Fruit fly (Drosophila melanogaster) whole organism, embryonic: ENCODE data around the gene CG42748.

Source experiments
- Bteb2 ChIP-seq: fragments of 200-800 bp; sonication (Bioruptor generic); optimal IDR thresholded peaks from 2 replicates; lab custom pipeline; 2016; ENCODE audit warnings: missing biosample characterization, missing genetic modification characterization
- CG10209 ChIP-seq: fragments of 200-800 bp; sonication (Bioruptor generic); optimal IDR thresholded peaks from 3 replicates; lab custom pipeline; 2017; ENCODE audit warnings: missing biosample characterization, mild to moderate bottlenecking, missing genetic modification characterization, missing genetic modification reagents
- CG13424 ChIP-seq: fragments of 200-800 bp; sonication (Bioruptor generic); optimal IDR thresholded peaks from 2 replicates; lab custom pipeline; 2019; ENCODE audit warnings: missing biosample characterization, mild to moderate bottlenecking, missing genetic modification characterization, moderate library complexity
- CG13624 ChIP-seq: fragments of 200-800 bp; sonication (Bioruptor generic); optimal IDR thresholded peaks from 2 replicates; lab custom pipeline; 2016; ENCODE audit warnings: missing biosample characterization, missing genetic modification characterization
- CG13894 ChIP-seq: fragments of 200-800 bp; sonication (Bioruptor generic); optimal IDR thresholded peaks from 3 replicates; lab custom pipeline; 2018; ENCODE audit warnings: missing biosample characterization, mild to moderate bottlenecking, missing genetic modification characterization, moderate library complexity
- CG14441 ChIP-seq: fragments of 200-800 bp; sonication (Bioruptor generic); IDR thresholded peaks from 2 replicates; pipeline ENCODE4 v1.3.6; 2022; ENCODE audit warnings: missing biosample characterization, missing genetic modification characterization
- CG17359 ChIP-seq: fragments of 200-800 bp; sonication (Bioruptor generic); optimal IDR thresholded peaks from 3 replicates; lab custom pipeline; 2018; ENCODE audit warnings: missing biosample characterization, mild to moderate bottlenecking, missing genetic modification characterization, moderate library complexity
- CG18262 ChIP-seq: fragments of 200-800 bp; optimal IDR thresholded peaks from 3 replicates; lab custom pipeline; 2019; ENCODE audit warnings: missing biosample characterization, mild to moderate bottlenecking, missing genetic modification characterization, moderate library complexity
- CG2120 ChIP-seq: fragments of 200-800 bp; sonication (Bioruptor generic); optimal IDR thresholded peaks from 3 replicates; lab custom pipeline; 2016; ENCODE audit warnings: missing biosample characterization, missing genetic modification characterization
- CG2129 ChIP-seq: fragments of 200-800 bp; sonication (Bioruptor generic); IDR thresholded peaks from 2 replicates; pipeline ENCODE4 v1.3.6; 2022; ENCODE audit warnings: missing biosample characterization, missing genetic modification characterization; ENCODE audit not compliant: partially characterized antibody
- CG31441 ChIP-seq: fragments of 200-800 bp; sonication (Bioruptor generic); IDR thresholded peaks from 2 replicates; pipeline ENCODE4 v1.3.6; 2022; ENCODE audit warnings: missing biosample characterization, missing genetic modification characterization
- CG3281 ChIP-seq: fragments of 200-800 bp; sonication (Bioruptor generic); optimal IDR thresholded peaks from 3 replicates; lab custom pipeline; 2017; ENCODE audit warnings: missing biosample characterization, mild to moderate bottlenecking, missing genetic modification characterization
- CG34422 ChIP-seq: fragments of 200-800 bp; sonication (Bioruptor generic); IDR thresholded peaks from 3 replicates; pipeline ENCODE4 v1.3.6; 2022; ENCODE audit warnings: missing biosample characterization, missing genetic modification characterization
- CG4328 ChIP-seq: fragments of 200-800 bp; sonication (Bioruptor generic); optimal IDR thresholded peaks from 3 replicates; lab custom pipeline; 2017; ENCODE audit warnings: missing biosample characterization, missing genetic modification reagents, missing genetic modification characterization
- CG43689 ChIP-seq: fragments of 200-800 bp; sonication (Bioruptor generic); IDR thresholded peaks from 2 replicates; pipeline ENCODE4 v1.3.6; 2022; ENCODE audit warnings: missing biosample characterization, missing genetic modification characterization
- CG4707 ChIP-seq: fragments of 200-800 bp; sonication (Bioruptor generic); optimal IDR thresholded peaks from 2 replicates; lab custom pipeline; 2018; ENCODE audit warnings: missing biosample characterization, mild to moderate bottlenecking, missing genetic modification characterization, moderate library complexity
- CG6175 ChIP-seq: fragments of 200-800 bp; sonication (Bioruptor generic); IDR thresholded peaks from 3 replicates; pipeline ENCODE4 v1.3.6; 2022; ENCODE audit warnings: missing biosample characterization, missing genetic modification characterization
- CG6765 ChIP-seq: fragments of 200-800 bp; sonication (Bioruptor generic); optimal IDR thresholded peaks from 3 replicates; lab custom pipeline; 2017; ENCODE audit warnings: missing biosample characterization, mild to moderate bottlenecking, missing genetic modification characterization
- CG7839 ChIP-seq: fragments of 200-800 bp; sonication (Bioruptor generic); optimal IDR thresholded peaks from 3 replicates; lab custom pipeline; 2018; ENCODE audit warnings: missing biosample characterization, mild to moderate bottlenecking, missing genetic modification characterization, moderate library complexity
- CG7928 ChIP-seq: fragments of 200-800 bp; sonication (Bioruptor generic); optimal IDR thresholded peaks from 2 replicates; lab custom pipeline; 2017; ENCODE audit warnings: missing biosample characterization, mild to moderate bottlenecking, missing genetic modification characterization
- CG8281 ChIP-seq: fragments of 200-800 bp; sonication (Bioruptor generic); optimal IDR thresholded peaks from 2 replicates; lab custom pipeline; 2018; ENCODE audit warnings: missing biosample characterization, mild to moderate bottlenecking, missing genetic modification characterization, moderate library complexity
- CG8290 ChIP-seq, 3 experiments: fragments of 200-800 bp; sonication (Bioruptor generic); optimal IDR thresholded peaks; 2 replicates each; lab custom pipeline; 2016 to 2019; ENCODE audit warnings: missing biosample characterization in 3 of 3, missing genetic modification characterization in 3 of 3, mild to moderate bottlenecking in 2 of 3, moderate library complexity in 1 of 3
- CG9609 ChIP-seq: fragments of 200-800 bp; sonication (Bioruptor generic); optimal IDR thresholded peaks from 3 replicates; lab custom pipeline; 2016; ENCODE audit warnings: missing biosample characterization, missing genetic modification characterization
- CG9876 ChIP-seq: fragments of 200-800 bp; sonication (Bioruptor generic); optimal IDR thresholded peaks from 2 replicates; lab custom pipeline; 2016; ENCODE audit warnings: missing biosample characterization, missing genetic modification characterization
- Dip3 ChIP-seq: fragments of 200-800 bp; sonication (Bioruptor generic); optimal IDR thresholded peaks from 3 replicates; lab custom pipeline; 2016; ENCODE audit warnings: missing biosample characterization, missing genetic modification characterization
- Doc2 ChIP-seq: fragments of 200-800 bp; sonication (Bioruptor generic); IDR thresholded peaks from 2 replicates; pipeline ENCODE4 v1.3.6; 2022; ENCODE audit warnings: missing biosample characterization, missing genetic modification characterization
- Drgx ChIP-seq: fragments of 200-800 bp; sonication (Bioruptor generic); IDR thresholded peaks from 2 replicates; pipeline ENCODE4 v1.3.6; 2022; ENCODE audit warnings: missing biosample characterization, missing genetic modification characterization
- E2f1 ChIP-seq: fragments of 200-800 bp; sonication (Bioruptor generic); IDR thresholded peaks from 2 replicates; pipeline ENCODE4 v1.3.6; 2022; ENCODE audit warnings: missing biosample characterization, missing genetic modification characterization
- Ets65A ChIP-seq: fragments of 200-800 bp; sonication (Bioruptor generic); peaks from one replicate; lab custom pipeline; 2016; ENCODE audit warnings: missing biosample characterization, missing genetic modification characterization
- MTF-1 ChIP-seq: fragments of 200-800 bp; sonication (Bioruptor generic); optimal IDR thresholded peaks from 2 replicates; lab custom pipeline; 2018; ENCODE audit warnings: missing biosample characterization, mild to moderate bottlenecking, missing genetic modification characterization, borderline replicate concordance
- Sin3A ChIP-seq: fragments of >200 bp; optimal IDR thresholded peaks from 2 replicates; lab custom pipeline; 2018
- Sox100B ChIP-seq: fragments of 200-800 bp; sonication (Bioruptor generic); optimal IDR thresholded peaks from 3 replicates; lab custom pipeline; 2018; ENCODE audit warnings: missing biosample characterization, mild to moderate bottlenecking, missing genetic modification characterization
- Vsx1 ChIP-seq: fragments of 200-800 bp; sonication (Bioruptor generic); optimal IDR thresholded peaks from 2 replicates; lab custom pipeline; 2017; ENCODE audit warnings: missing biosample characterization, mild to moderate bottlenecking, missing genetic modification characterization, missing genetic modification reagents
- ash1 ChIP-seq: fragments of 200-800 bp; sonication (Bioruptor generic); optimal IDR thresholded peaks from 2 replicates; lab custom pipeline; 2018; ENCODE audit warnings: missing biosample characterization, mild to moderate bottlenecking, missing genetic modification characterization
- bab2 ChIP-seq: fragments of 200-800 bp; sonication (Bioruptor generic); optimal IDR thresholded peaks from 2 replicates; lab custom pipeline; 2016; ENCODE audit warnings: missing biosample characterization, missing genetic modification characterization
- chinmo ChIP-seq: fragments of 200-800 bp; sonication (Bioruptor generic); IDR thresholded peaks from 4 replicates; pipeline ENCODE4 v1.3.6; 2022; ENCODE audit warnings: missing biosample characterization, missing genetic modification characterization; ENCODE audit not compliant: partially characterized antibody
- crc ChIP-seq: fragments of 200-800 bp; sonication (Bioruptor generic); optimal IDR thresholded peaks from 2 replicates; lab custom pipeline; 2016; ENCODE audit warnings: missing biosample characterization, missing genetic modification characterization
- gfzf ChIP-seq: fragments of 200-800 bp; sonication (Bioruptor generic); optimal IDR thresholded peaks from 2 replicates; lab custom pipeline; 2016; ENCODE audit warnings: missing biosample characterization, mild to moderate bottlenecking, missing genetic modification characterization, moderate library complexity
- grn ChIP-seq: fragments of 200-800 bp; sonication (Bioruptor generic); optimal IDR thresholded peaks from 3 replicates; lab custom pipeline; 2017; ENCODE audit warnings: missing biosample characterization, missing genetic modification characterization
- ind ChIP-seq: fragments of 200-800 bp; sonication (Bioruptor generic); optimal IDR thresholded peaks from 3 replicates; lab custom pipeline; 2016; ENCODE audit warnings: missing biosample characterization, missing genetic modification characterization
- knrl ChIP-seq: fragments of 200-800 bp; sonication (Bioruptor generic); IDR thresholded peaks from 3 replicates; pipeline ENCODE4 v1.3.6; 2022; ENCODE audit warnings: missing biosample characterization, missing genetic modification characterization; ENCODE audit not compliant: partially characterized antibody
- lbe ChIP-seq: fragments of 200-800 bp; sonication (Bioruptor generic); optimal IDR thresholded peaks from 2 replicates; lab custom pipeline; 2016; ENCODE audit warnings: missing biosample characterization, mild to moderate bottlenecking, missing genetic modification characterization
- nau ChIP-seq: fragments of 200-800 bp; sonication (Bioruptor generic); optimal IDR thresholded peaks from 3 replicates; lab custom pipeline; 2017; ENCODE audit warnings: missing biosample characterization, mild to moderate bottlenecking, missing genetic modification characterization, missing genetic modification reagents
- onecut ChIP-seq: fragments of 200-800 bp; sonication (Bioruptor generic); IDR thresholded peaks from 2 replicates; pipeline ENCODE4 v1.3.6; 2022; ENCODE audit warnings: missing biosample characterization, missing genetic modification characterization
- peb ChIP-seq: fragments of 200-800 bp; sonication (Bioruptor generic); IDR thresholded peaks from 2 replicates; pipeline ENCODE4 v1.3.6; 2022; ENCODE audit warnings: missing biosample characterization, missing genetic modification characterization
- pzg ChIP-seq: fragments of 200-800 bp; sonication (Bioruptor generic); optimal IDR thresholded peaks from 3 replicates; lab custom pipeline; 2018; ENCODE audit warnings: missing biosample characterization, mild to moderate bottlenecking, missing genetic modification characterization, moderate library complexity
- scrt ChIP-seq: fragments of 200-800 bp; sonication (Bioruptor generic); optimal IDR thresholded peaks from 2 replicates; lab custom pipeline; 2018; ENCODE audit warnings: missing biosample characterization, mild to moderate bottlenecking, missing genetic modification characterization, moderate library complexity
- slou ChIP-seq: fragments of 200-800 bp; sonication (Bioruptor generic); optimal IDR thresholded peaks from 3 replicates; lab custom pipeline; 2016; ENCODE audit warnings: missing biosample characterization, missing genetic modification characterization
- sr ChIP-seq: fragments of 200-800 bp; sonication (Bioruptor generic); IDR thresholded peaks from 3 replicates; pipeline ENCODE4 v1.3.6; 2022; ENCODE audit warnings: missing biosample characterization, missing genetic modification characterization
- unpg ChIP-seq: fragments of 200-800 bp; sonication (Bioruptor generic); optimal IDR thresholded peaks from 3 replicates; lab custom pipeline; 2018; ENCODE audit warnings: missing biosample characterization, mild to moderate bottlenecking, missing genetic modification characterization, moderate library complexity
- zf30C ChIP-seq: fragments of 200-800 bp; sonication (Bioruptor generic); optimal IDR thresholded peaks from 3 replicates; lab custom pipeline; 2018; ENCODE audit warnings: missing biosample characterization, mild to moderate bottlenecking, missing genetic modification characterization

CG42748 gene

DNA sequence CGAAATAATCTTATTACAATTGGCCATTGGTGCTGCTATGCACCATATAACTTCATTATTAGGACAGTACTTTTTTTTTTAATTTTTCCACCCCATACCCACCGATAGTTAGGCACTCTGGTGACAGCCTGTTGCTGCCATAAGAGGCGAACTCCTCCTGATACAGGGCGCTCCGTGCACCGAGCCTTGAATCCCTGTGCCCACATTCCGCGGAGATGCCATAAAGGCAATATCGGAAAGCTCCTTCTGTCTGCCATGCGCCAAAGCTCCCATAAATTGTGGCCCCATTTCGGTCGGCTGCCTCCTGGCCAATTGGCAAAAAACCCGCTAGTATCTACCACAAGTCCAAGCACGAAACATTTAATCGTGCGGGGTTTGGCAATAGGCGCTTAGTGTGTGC, 22.2 kb downstream of the CG42748 start (continued):
- no peak for TF ChIP-seq CG43689 (GFP tag; lab: Robert Waterston, UW)
- TF ChIP-seq CG9609 (GFP tag; lab: Kevin White, UChicago), result no peak
- TF ChIP-seq pzg (GFP tag; lab: Kevin White, UChicago), result peak; percentile 21
- no peak for TF ChIP-seq peb (GFP tag; lab: Robert Waterston, UW)
- no peak for TF ChIP-seq unpg (GFP tag; lab: Kevin White, UChicago)
- TF ChIP-seq CG13424 (tag; lab: Kevin White, UChicago), result no peak
- TF ChIP-seq CG2129 (GFP tag; lab: Robert Waterston, UW), result no peak
- TF ChIP-seq CG7839 (tag; lab: Kevin White, UChicago), result no peak
- no peak for TF ChIP-seq CG4707
- no peak for TF ChIP-seq Sin3A (lab: Kevin White, UChicago)
- TF ChIP-seq lbe (GFP tag; lab: Kevin White, UChicago), result no peak
- TF ChIP-seq crc (GFP tag; lab: Kevin White, UChicago), result no peak
- no peak for TF ChIP-seq CG6765 (GFP tag; lab: Kevin White, UChicago)
- TF ChIP-seq Drgx (GFP tag; lab: Robert Waterston, UW), result 0 out of 2 replicates have a peak, but pooled peaks have one; percentile 29
- no peak for TF ChIP-seq Bteb2 (GFP tag; lab: Kevin White, UChicago)
- no peak for TF ChIP-seq CG7928 (GFP tag; lab: Kevin White, UChicago)
- TF ChIP-seq Dip3, result no peak
- no peak for TF ChIP-seq CG10209 (GFP tag; lab: Kevin White, UChicago)
- no peak for TF ChIP-seq slou
- TF ChIP-seq CG6175, result no peak
- peak; percentile 97 for TF ChIP-seq scrt (GFP tag; lab: Kevin White, UChicago)
- TF ChIP-seq Ets65A (GFP tag; lab: Kevin White, UChicago), result peak; percentile 2
- TF ChIP-seq nau (GFP tag; lab: Kevin White, UChicago), result no peak
- TF ChIP-seq zf30C (GFP tag; lab: Kevin White, UChicago), result no peak
- no peak for TF ChIP-seq grn (GFP tag; lab: Kevin White, UChicago)
- TF ChIP-seq knrl, result no peak
- TF ChIP-seq CG8281 (tag; lab: Kevin White, UChicago), result no peak
- TF ChIP-seq MTF-1, result no peak
- no peak for TF ChIP-seq ind (GFP tag; lab: Kevin White, UChicago)
- no peak for TF ChIP-seq CG34422 (GFP tag; lab: Robert Waterston, UW)
- TF ChIP-seq CG13894 (tag; lab: Kevin White, UChicago), result peak; percentile 19
- no peak for TF ChIP-seq CG3281 (GFP tag; lab: Kevin White, UChicago)
- no peak for TF ChIP-seq sr (GFP tag; lab: Robert Waterston, UW)
- no peak for TF ChIP-seq Doc2
- no peak for TF ChIP-seq CG14441 (GFP tag; lab: Robert Waterston, UW)
- no peak for TF ChIP-seq bab2 (GFP tag; lab: Kevin White, UChicago)
- TF ChIP-seq CG4328, result no peak
- no peak for TF ChIP-seq Sox100B
- 0 out of 4 replicates have a peak, but pooled peaks have one; percentile 25 for TF ChIP-seq chinmo
- TF ChIP-seq CG31441, result no peak
- TF ChIP-seq CG13624, result no peak
- TF ChIP-seq onecut (GFP tag; lab: Robert Waterston, UW), result peak; percentile 65
- TF ChIP-seq E2f1 (GFP tag; lab: Robert Waterston, UW), result no peak
- no peak for TF ChIP-seq CG17359 (tag; lab: Kevin White, UChicago)
- no peak for TF ChIP-seq Vsx1 (GFP tag; lab: Kevin White, UChicago)
- no peak for TF ChIP-seq CG9876 (GFP tag; lab: Kevin White, UChicago)
- TF ChIP-seq ash1 (GFP tag; lab: Kevin White, UChicago), result no peak
- TF ChIP-seq CG18262 (tag; lab: Kevin White, UChicago), result no peak
- no peak for TF ChIP-seq CG8290 (GFP tag; optimal IDR thresholded peaks at IDR 0.05; lab: Kevin White, UChicago)
- peak in 1 of 2 experiments; percentile 1 for TF ChIP-seq CG8290 (tag; optimal IDR thresholded peaks at IDR 0.05; lab: Kevin White, UChicago)
- no peak for TF ChIP-seq CG2120 (GFP tag; lab: Kevin White, UChicago)
- no peak for TF ChIP-seq gfzf (GFP tag; lab: Kevin White, UChicago)
